Worm (Caenorhabditis elegans) whole organism, mixed stage, embryonic: ENCODE data around the gene str-264.

Experiments
- flh-1 ChIP-seq: fragments of 200-800 bp; sonication (Bioruptor generic); optimal IDR thresholded peaks from 2 replicates; lab custom pipeline; 2018; ENCODE audit warnings: mild to moderate bottlenecking, missing genetic modification characterization, moderate library complexity, missing compliant biosample characterization
- lin-32 ChIP-seq: fragments of 200-800 bp; sonication (Bioruptor generic); optimal IDR thresholded peaks from 2 replicates; lab custom pipeline; 2018; ENCODE audit warnings: mild to moderate bottlenecking, missing genetic modification characterization, missing compliant biosample characterization
- lsy-2 ChIP-seq: fragments of 150-350 bp; optimal IDR thresholded peaks from 2 replicates; lab custom pipeline; 2014; ENCODE audit warnings: missing biosample characterization, missing genetic modification characterization
- nhr-237 ChIP-seq: fragments of 150-350 bp; optimal IDR thresholded peaks from 2 replicates; lab custom pipeline; 2014; ENCODE audit warnings: missing biosample characterization, missing genetic modification characterization
- unc-39 ChIP-seq: fragments of 150-350 bp; optimal IDR thresholded peaks from 2 replicates; lab custom pipeline; 2014; ENCODE audit warnings: missing biosample characterization, missing genetic modification characterization
- unc-62 ChIP-seq: fragments of 150-350 bp; optimal IDR thresholded peaks from 2 replicates; lab custom pipeline; 2014; ENCODE audit warnings: missing biosample characterization, missing genetic modification reagents, missing genetic modification characterization
- ztf-11 ChIP-seq: fragments of 150-350 bp; optimal IDR thresholded peaks from 2 replicates; lab custom pipeline; 2014; ENCODE audit warnings: missing biosample characterization, missing genetic modification characterization

ce11 chrV:15459088-15459487 lies 33.3 kb downstream of the str-264 start, which contains the start of gene str-71:
- TF ChIP-seq nhr-237 (no peak), lin-32 (GFP tag; lab: Kevin White, UChicago) (no peak), unc-39 (no peak), lsy-2 (tag; lab: Kevin White, UChicago) (no peak), unc-62 (GFP tag; lab: Kevin White, UChicago) (no peak), flh-1 (no peak), ztf-11 (tag; lab: Kevin White, UChicago) (no peak)
